Worm (Caenorhabditis elegans): ENCODE results near the gene F43D2.6.

- TF ChIP-seq dao-5 (tag; optimal IDR thresholded peaks at IDR 0.05) = no peak
- no peak for TF ChIP-seq him-1 (tag; optimal IDR thresholded peaks at IDR 0.05)
Measured at ce11 chrV:14614454-14614853, 20.5 kb downstream of the F43D2.6 start.

Measured in whole organism, L4/young adult.